Worm (Caenorhabditis elegans) whole organism, L1 larva: Measurements from ENCODE around the gene unc-83.

Source experiments
- C04F5.9 ChIP-seq: sonication (generic microtip); optimal IDR thresholded peaks from 2 replicates; lab custom pipeline; 2016; ENCODE audit warnings: missing genetic modification characterization, missing compliant biosample characterization
- C34B4.2 ChIP-seq: sonication (generic microtip); optimal IDR thresholded peaks from 2 replicates; lab custom pipeline; 2017; ENCODE audit warnings: mild to moderate bottlenecking, missing genetic modification characterization, missing compliant biosample characterization
- F16B12.6 ChIP-seq: fragments of 150-350 bp; optimal IDR thresholded peaks from 2 replicates; lab custom pipeline; 2014; ENCODE audit warnings: missing biosample characterization, missing genetic modification characterization
- Y116A8C.19 ChIP-seq: sonication (generic microtip); optimal IDR thresholded peaks from 2 replicates; lab custom pipeline; 2016; ENCODE audit warnings: missing compliant biosample characterization, missing genetic modification characterization, borderline replicate concordance
- aha-1 ChIP-seq: fragments of 150-350 bp; optimal IDR thresholded peaks from 2 replicates; lab custom pipeline; 2014; ENCODE audit warnings: missing biosample characterization, missing genetic modification characterization
- alr-1 ChIP-seq: fragments of 200-800 bp; sonication (Bioruptor generic); optimal IDR thresholded peaks from 2 replicates; lab custom pipeline; 2018; ENCODE audit warnings: borderline replicate concordance, mild to moderate bottlenecking, missing genetic modification characterization, missing compliant biosample characterization
- ama-1 ChIP-seq: fragments of 150-350 bp; optimal IDR thresholded peaks from 2 replicates; lab custom pipeline; 2014
- blmp-1 ChIP-seq: fragments of 150-350 bp; optimal IDR thresholded peaks from 2 replicates; lab custom pipeline; 2014; ENCODE audit warnings: missing biosample characterization, missing genetic modification characterization
- ceh-63 ChIP-seq: fragments of 200-800 bp; sonication (Bioruptor generic); optimal IDR thresholded peaks from 2 replicates; lab custom pipeline; 2018; ENCODE audit warnings: mild to moderate bottlenecking, missing genetic modification characterization, missing compliant biosample characterization
- ceh-82 ChIP-seq, 3 experiments: fragments of 150-350 bp in 1 of 3; sonication (generic microtip) in 2 of 3; optimal IDR thresholded peaks; 2 replicates each; lab custom pipeline; 2014 to 2017; ENCODE audit warnings: missing biosample characterization in 3 of 3, missing genetic modification characterization in 3 of 3
- dpl-1 ChIP-seq, 3 experiments: fragments of 150-350 bp in 2 of 3; sonication (generic microtip) in 1 of 3; optimal IDR thresholded peaks; 2 replicates each; lab custom pipeline; 2014 to 2017; ENCODE audit warnings: missing biosample characterization in 3 of 3, missing genetic modification characterization in 3 of 3, missing genetic modification reagents in 3 of 3
- efl-3 ChIP-seq: fragments of 200-800 bp; sonication (Bioruptor generic); optimal IDR thresholded peaks from 2 replicates; lab custom pipeline; 2018; ENCODE audit warnings: mild to moderate bottlenecking, missing genetic modification characterization, missing compliant biosample characterization
- egl-13 ChIP-seq: sonication (generic microtip); optimal IDR thresholded peaks from 2 replicates; lab custom pipeline; 2016; ENCODE audit warnings: missing genotype, missing genetic modification reagents, missing genetic modification characterization, missing compliant biosample characterization
- egl-27 ChIP-seq, 2 experiments: fragments of 150-350 bp in 1 of 2; sonication (generic microtip); optimal IDR thresholded peaks; 3 replicates each; lab custom pipeline; 2017 to 2018; ENCODE audit warnings: missing biosample characterization in 2 of 2, missing genetic modification characterization in 2 of 2, missing genetic modification reagents in 2 of 2
- elt-3 ChIP-seq, 6 experiments: fragments of 150-350 bp in 1 of 6; sonication (generic microtip); optimal IDR thresholded peaks; 2 replicates each; lab custom pipeline; 2017 to 2018; ENCODE audit warnings: missing biosample characterization in 6 of 6, missing genetic modification characterization in 6 of 6, inconsistent platforms in 1 of 6
- fkh-4 ChIP-seq: sonication (generic microtip); optimal IDR thresholded peaks from 2 replicates; lab custom pipeline; 2016; ENCODE audit warnings: missing compliant biosample characterization, missing genetic modification characterization, borderline replicate concordance
- fkh-8 ChIP-seq: sonication (generic microtip); optimal IDR thresholded peaks from 2 replicates; lab custom pipeline; 2016; ENCODE audit warnings: mild to moderate bottlenecking, missing genetic modification characterization, missing compliant biosample characterization
- grh-1 ChIP-seq: fragments of 200-800 bp; sonication (Bioruptor generic); IDR thresholded peaks from 2 replicates; pipeline ENCODE4 v1.3.6; 2022; ENCODE audit warnings: missing genetic modification reagents, missing genetic modification characterization, missing compliant biosample characterization
- hlh-4 ChIP-seq: sonication (generic microtip); optimal IDR thresholded peaks from 2 replicates; lab custom pipeline; 2016; ENCODE audit warnings: mild to moderate bottlenecking, missing genetic modification characterization, missing compliant biosample characterization
- irx-1 ChIP-seq: sonication (generic microtip); optimal IDR thresholded peaks from 2 replicates; lab custom pipeline; 2016; ENCODE audit warnings: missing genetic modification characterization, missing compliant biosample characterization
- isw-1 ChIP-seq: fragments of 200-800 bp; sonication (Bioruptor generic); IDR thresholded peaks from 2 replicates; pipeline ENCODE4 v1.3.6; 2022; ENCODE audit warnings: missing genetic modification characterization, missing compliant biosample characterization
- lin-13 ChIP-seq: fragments of 150-350 bp; optimal IDR thresholded peaks from 2 replicates; lab custom pipeline; 2014; ENCODE audit warnings: missing biosample characterization, missing genetic modification reagents, missing genetic modification characterization
- lin-15B ChIP-seq: fragments of 150-350 bp; sonication (generic microtip); optimal IDR thresholded peaks from 3 replicates; lab custom pipeline; 2014; ENCODE audit warnings: missing biosample characterization, missing genetic modification characterization
- lir-3 ChIP-seq: sonication (generic microtip); optimal IDR thresholded peaks from 2 replicates; lab custom pipeline; 2016; ENCODE audit warnings: mild to moderate bottlenecking, missing genetic modification characterization, moderate library complexity, missing compliant biosample characterization; ENCODE audit not compliant: poor library complexity
- lsy-2 ChIP-seq, 2 experiments: fragments of 150-350 bp; optimal IDR thresholded peaks; 2 replicates each; lab custom pipeline; 2014; ENCODE audit warnings: missing biosample characterization in 2 of 2, missing genetic modification characterization in 2 of 2
- mdl-1 ChIP-seq, 2 experiments: fragments of 150-350 bp; optimal IDR thresholded peaks; 2 replicates each; lab custom pipeline; 2014 to 2017; ENCODE audit warnings: missing biosample characterization in 2 of 2, missing genetic modification characterization in 2 of 2, inconsistent platforms in 1 of 2
- mef-2 ChIP-seq: fragments of 150-350 bp; optimal IDR thresholded peaks from 2 replicates; lab custom pipeline; 2014; ENCODE audit warnings: missing biosample characterization, missing genetic modification characterization
- mep-1 ChIP-seq: fragments of 150-350 bp; optimal IDR thresholded peaks from 2 replicates; lab custom pipeline; 2014; ENCODE audit warnings: missing biosample characterization, missing genetic modification characterization
- nhr-11 ChIP-seq: fragments of 150-350 bp; optimal IDR thresholded peaks from 2 replicates; lab custom pipeline; 2014; ENCODE audit warnings: missing biosample characterization, missing genetic modification characterization
- nhr-20 ChIP-seq: sonication (generic microtip); optimal IDR thresholded peaks from 2 replicates; lab custom pipeline; 2016; ENCODE audit warnings: mild to moderate bottlenecking, missing genetic modification characterization, missing compliant biosample characterization
- nhr-71 ChIP-seq: sonication (generic microtip); optimal IDR thresholded peaks from 2 replicates; lab custom pipeline; 2016; ENCODE audit warnings: mild to moderate bottlenecking, missing genetic modification characterization, moderate library complexity, missing compliant biosample characterization
- nhr-76 ChIP-seq: sonication (generic microtip); optimal IDR thresholded peaks from 2 replicates; lab custom pipeline; 2017; ENCODE audit warnings: missing biosample characterization, missing genetic modification characterization
- nhr-77 ChIP-seq: fragments of 150-350 bp; optimal IDR thresholded peaks from 2 replicates; lab custom pipeline; 2014; ENCODE audit warnings: missing biosample characterization, missing genetic modification characterization
- nhr-84 ChIP-seq: sonication (generic microtip); optimal IDR thresholded peaks from 2 replicates; lab custom pipeline; 2017; ENCODE audit warnings: missing biosample characterization, missing genetic modification characterization
- nhr-85 ChIP-seq: sonication (generic microtip); peaks from one replicate; lab custom pipeline; 2016; ENCODE audit warnings: missing genetic modification characterization, inconsistent platforms, missing compliant biosample characterization
- pag-3 ChIP-seq: sonication (generic microtip); optimal IDR thresholded peaks from 2 replicates; lab custom pipeline; 2017; ENCODE audit warnings: missing genetic modification characterization, mild to moderate bottlenecking, missing compliant biosample characterization, antibody characterized with exemption, borderline replicate concordance; ENCODE audit not compliant: insufficient read depth
- pax-3 ChIP-seq: fragments of 200-800 bp; sonication (Bioruptor generic); optimal IDR thresholded peaks from 2 replicates; lab custom pipeline; 2018; ENCODE audit warnings: mild to moderate bottlenecking, missing genetic modification characterization, moderate library complexity, missing compliant biosample characterization
- pqm-1 ChIP-seq: sonication (generic microtip); optimal IDR thresholded peaks from 3 replicates; lab custom pipeline; 2017; ENCODE audit warnings: missing biosample characterization, missing genetic modification characterization
- rnt-1 ChIP-seq: sonication (generic microtip); optimal IDR thresholded peaks from 2 replicates; lab custom pipeline; 2016; ENCODE audit warnings: mild to moderate bottlenecking, missing genetic modification characterization, moderate library complexity, missing compliant biosample characterization
- skn-1 ChIP-seq: fragments of 150-350 bp; optimal IDR thresholded peaks from 2 replicates; lab custom pipeline; 2014; ENCODE audit warnings: missing biosample characterization, missing genetic modification characterization
- sptf-1 ChIP-seq: fragments of 150-350 bp; optimal IDR thresholded peaks from 2 replicates; lab custom pipeline; 2014; ENCODE audit warnings: missing biosample characterization, missing genetic modification characterization
- sup-37 ChIP-seq: fragments of 200-800 bp; sonication (Bioruptor generic); optimal IDR thresholded peaks from 2 replicates; lab custom pipeline; 2018; ENCODE audit warnings: mild to moderate bottlenecking, missing genetic modification characterization, missing compliant biosample characterization
- tlp-1 ChIP-seq: fragments of 150-350 bp; optimal IDR thresholded peaks from 2 replicates; lab custom pipeline; 2014; ENCODE audit warnings: missing biosample characterization, missing genetic modification characterization
- unc-130 ChIP-seq: fragments of 150-350 bp; optimal IDR thresholded peaks from 2 replicates; lab custom pipeline; 2017; ENCODE audit warnings: missing biosample characterization, missing genetic modification characterization, inconsistent platforms
- unc-62 ChIP-seq: fragments of 150-350 bp; optimal IDR thresholded peaks from 2 replicates; lab custom pipeline; 2014; ENCODE audit warnings: missing biosample characterization, missing genetic modification reagents, missing genetic modification characterization
- unc-86 ChIP-seq: sonication (generic microtip); optimal IDR thresholded peaks from 2 replicates; lab custom pipeline; 2016; ENCODE audit warnings: missing genetic modification characterization, missing compliant biosample characterization
- unc-98 ChIP-seq: fragments of 200-800 bp; sonication (Bioruptor generic); IDR thresholded peaks from 2 replicates; pipeline ENCODE4 v1.3.6; 2022; ENCODE audit warnings: missing genetic modification characterization, missing compliant biosample characterization
- zag-1 ChIP-seq: fragments of 150-350 bp; optimal IDR thresholded peaks from 2 replicates; lab custom pipeline; 2014; ENCODE audit warnings: missing biosample characterization, missing genetic modification characterization
- zip-4 ChIP-seq: fragments of 200-800 bp; sonication (Bioruptor generic); optimal IDR thresholded peaks from 2 replicates; lab custom pipeline; 2018; ENCODE audit warnings: mild to moderate bottlenecking, missing genetic modification characterization, moderate library complexity, missing compliant biosample characterization
- ztf-11 ChIP-seq, 2 experiments: sonication (generic microtip); optimal IDR thresholded peaks; 2 replicates each; lab custom pipeline; 2016 to 2017; ENCODE audit warnings: missing genetic modification characterization in 2 of 2, missing biosample characterization in 1 of 2, missing compliant biosample characterization in 1 of 2

unc-83 gene

DNA sequence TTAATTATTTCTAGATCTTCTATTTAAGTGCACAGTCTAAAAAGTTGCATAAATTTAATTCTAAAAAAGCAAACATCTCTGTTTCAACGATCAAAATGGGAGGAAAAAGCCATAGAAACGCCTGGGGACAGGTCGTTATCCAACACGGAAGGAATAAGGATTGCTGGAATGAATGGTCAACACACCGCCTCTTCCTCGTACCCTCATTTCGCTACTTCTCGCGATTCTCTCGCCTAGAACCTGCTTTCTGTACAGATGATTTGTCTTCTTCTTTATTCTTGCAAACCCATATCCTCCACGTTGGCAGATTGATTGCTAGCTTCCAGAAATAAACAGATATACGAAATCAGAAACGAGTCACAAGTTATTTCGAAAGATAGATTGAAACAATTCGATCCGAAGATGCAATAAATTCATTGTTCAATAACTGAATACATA lies 50.0 kb downstream of the unc-83 start, which contains the start of gene dpy-11 (continued):
- TF ChIP-seq ceh-63 (GFP tag; lab: Kevin White, UChicago) (no peak), zag-1 (tag; lab: Kevin White, UChicago) (no peak), zip-4 (GFP tag; lab: Kevin White, UChicago) (no peak), mef-2 (tag; lab: Kevin White, UChicago) (no peak), pax-3 (no peak), mep-1 (no peak), efl-3 (no peak), nhr-85 (tag; lab: Kevin White, UChicago) (peak; percentile 70), lin-15B (tag; lab: Kevin White, UChicago) (no peak), unc-62 (GFP tag; lab: Kevin White, UChicago) (no peak), sptf-1 (tag; lab: Kevin White, UChicago) (no peak), F16B12.6 (no peak), rnt-1 (tag; lab: Kevin White, UChicago) (peak; percentile 23), nhr-11 (tag; lab: Kevin White, UChicago) (no peak), aha-1 (tag; lab: Kevin White, UChicago) (no peak), isw-1 (GFP tag; lab: Robert Waterston, UW) (no peak), pqm-1 (tag; lab: Kevin White, UChicago) (no peak), nhr-76 (tag; lab: Kevin White, UChicago) (no peak), ceh-82 (tag; optimal IDR thresholded peaks at IDR 0.05; lab: Kevin White, UChicago) (peak in 1 of 3 experiments; percentile 11), egl-27 (tag; optimal IDR thresholded peaks at IDR 0.05; lab: Kevin White, UChicago) (no peak), C04F5.9 (no peak), irx-1 (tag; lab: Kevin White, UChicago) (no peak), lsy-2 (tag; optimal IDR thresholded peaks at IDR 0.05; lab: Kevin White, UChicago) (no peak), lir-3 (tag; lab: Kevin White, UChicago) (peak; percentile 30), alr-1 (no peak), unc-98 (GFP tag; lab: Robert Waterston, UW) (no peak), fkh-8 (tag; lab: Kevin White, UChicago) (no peak), nhr-20 (tag; lab: Kevin White, UChicago) (no peak), skn-1 (tag; lab: Kevin White, UChicago) (no peak), unc-86 (tag; lab: Kevin White, UChicago) (no peak), C34B4.2 (tag; lab: Kevin White, UChicago) (no peak), unc-130 (tag; lab: Kevin White, UChicago) (no peak), pag-3 (no peak), tlp-1 (tag; lab: Kevin White, UChicago) (no peak), mdl-1 (tag; optimal IDR thresholded peaks at IDR 0.05; lab: Kevin White, UChicago) (no peak), nhr-71 (tag; lab: Kevin White, UChicago) (peak; percentile 64), ztf-11 (tag; optimal IDR thresholded peaks at IDR 0.05; lab: Kevin White, UChicago) (no peak), blmp-1 (tag; lab: Kevin White, UChicago) (peak; percentile 38), grh-1 (GFP tag; lab: Robert Waterston, UW) (0 out of 2 replicates have a peak, but pooled peaks have one; percentile 33), nhr-77 (tag; lab: Kevin White, UChicago) (no peak), Y116A8C.19 (tag; lab: Kevin White, UChicago) (no peak), lin-13 (GFP tag; lab: Kevin White, UChicago) (no peak), dpl-1 (GFP tag; optimal IDR thresholded peaks at IDR 0.05; lab: Kevin White, UChicago) (no peak), egl-13 (no peak), ama-1 (peak; percentile 92), sup-37 (GFP tag; lab: Kevin White, UChicago) (no peak), nhr-84 (tag; lab: Kevin White, UChicago) (no peak), elt-3 (tag; optimal IDR thresholded peaks at IDR 0.05; lab: Kevin White, UChicago) (peak in 2 of 6 experiments; percentile 12 to 43), hlh-4 (tag; lab: Kevin White, UChicago) (no peak), fkh-4 (tag; lab: Kevin White, UChicago) (no peak)
